Fruit fly (Drosophila melanogaster) whole organism, pupa: Measurements from ENCODE around the gene CG10194.

Source experiments
- CG10348 ChIP-seq: fragments of 200-800 bp; sonication (Bioruptor generic); IDR thresholded peaks from 2 replicates; pipeline ENCODE4 v1.3.6; 2022; ENCODE audit warnings: missing biosample characterization, missing genetic modification characterization
- CG12605 ChIP-seq: fragments of 200-800 bp; sonication (Bioruptor generic); IDR thresholded peaks from 2 replicates; pipeline ENCODE4 v1.3.6; 2022; ENCODE audit warnings: missing biosample characterization, missing genetic modification characterization
- CG13204 ChIP-seq: fragments of 200-800 bp; sonication (Bioruptor generic); optimal IDR thresholded peaks from 2 replicates; lab custom pipeline; 2018; ENCODE audit warnings: missing biosample characterization, mild to moderate bottlenecking, missing genetic modification characterization, moderate library complexity
- CG14655 ChIP-seq: fragments of 200-800 bp; sonication (Bioruptor generic); optimal IDR thresholded peaks from 3 replicates; lab custom pipeline; 2017; ENCODE audit warnings: mild to moderate bottlenecking, missing biosample characterization, missing genetic modification reagents, missing genetic modification characterization
- CG15710 ChIP-seq: fragments of 200-800 bp; sonication (Bioruptor generic); optimal IDR thresholded peaks from 2 replicates; lab custom pipeline; 2018; ENCODE audit warnings: missing biosample characterization, mild to moderate bottlenecking, missing genetic modification characterization, moderate library complexity
- CG17806 ChIP-seq: fragments of 200-800 bp; sonication (Bioruptor generic); optimal IDR thresholded peaks from 2 replicates; lab custom pipeline; 2018; ENCODE audit warnings: missing biosample characterization, mild to moderate bottlenecking, missing genetic modification characterization, moderate library complexity
- CG32121 ChIP-seq: fragments of 200-800 bp; sonication (Bioruptor generic); IDR thresholded peaks from 2 replicates; pipeline ENCODE4 v1.3.6; 2022; ENCODE audit warnings: missing biosample characterization, missing genetic modification characterization
- CG34367 ChIP-seq: fragments of 200-800 bp; sonication (Bioruptor generic); optimal IDR thresholded peaks from 2 replicates; lab custom pipeline; 2018; ENCODE audit warnings: missing biosample characterization, mild to moderate bottlenecking, missing genetic modification characterization
- CG4496 ChIP-seq: fragments of 200-800 bp; sonication (Bioruptor generic); IDR thresholded peaks from 3 replicates; pipeline ENCODE4 v1.3.6; 2022; ENCODE audit warnings: missing biosample characterization, missing genetic modification characterization
- CG8159 ChIP-seq: fragments of 200-800 bp; sonication (Bioruptor generic); optimal IDR thresholded peaks from 3 replicates; lab custom pipeline; 2018; ENCODE audit warnings: missing biosample characterization, mild to moderate bottlenecking, missing genetic modification characterization, moderate library complexity
- CG8301 ChIP-seq: fragments of 200-800 bp; sonication (Bioruptor generic); optimal IDR thresholded peaks from 2 replicates; lab custom pipeline; 2018; ENCODE audit warnings: missing biosample characterization, mild to moderate bottlenecking, missing genetic modification characterization
- CG9948 ChIP-seq: fragments of 200-800 bp; sonication (Bioruptor generic); optimal IDR thresholded peaks from 2 replicates; lab custom pipeline; 2018; ENCODE audit warnings: missing biosample characterization, mild to moderate bottlenecking, missing genetic modification characterization, moderate library complexity
- D1 ChIP-seq: fragments of 200-800 bp; sonication (Bioruptor generic); optimal IDR thresholded peaks from 2 replicates; lab custom pipeline; 2018; ENCODE audit warnings: missing biosample characterization, mild to moderate bottlenecking, missing genetic modification characterization, moderate library complexity
- EcR ChIP-seq: fragments of 200-800 bp; sonication (Bioruptor generic); optimal IDR thresholded peaks from 3 replicates; lab custom pipeline; 2019; ENCODE audit warnings: missing biosample characterization, missing genetic modification characterization, mild to moderate bottlenecking, moderate library complexity, missing genetic modification reagents
- Ets98B ChIP-seq: fragments of 200-800 bp; sonication (Bioruptor generic); IDR thresholded peaks from 2 replicates; pipeline ENCODE4 v1.3.6; 2022; ENCODE audit warnings: missing biosample characterization, missing genetic modification characterization
- Pif1A ChIP-seq: fragments of 200-800 bp; sonication (Bioruptor generic); optimal IDR thresholded peaks from 3 replicates; lab custom pipeline; 2016; ENCODE audit warnings: missing biosample characterization, missing genetic modification characterization
- Pif1B ChIP-seq: fragments of 200-800 bp; sonication (Bioruptor generic); optimal IDR thresholded peaks from 3 replicates; lab custom pipeline; 2016; ENCODE audit warnings: missing biosample characterization, missing genetic modification characterization
- Snoo ChIP-seq: fragments of 200-800 bp; sonication (Bioruptor generic); optimal IDR thresholded peaks from 3 replicates; lab custom pipeline; 2017; ENCODE audit warnings: missing biosample characterization, mild to moderate bottlenecking, missing genetic modification characterization, inconsistent platforms
- fd96Ca ChIP-seq: fragments of 200-800 bp; sonication (Bioruptor generic); IDR thresholded peaks from 3 replicates; pipeline ENCODE4 v1.3.6; 2022; ENCODE audit warnings: missing biosample characterization, missing genetic modification characterization
- gl ChIP-seq: fragments of 200-800 bp; sonication (Bioruptor generic); optimal IDR thresholded peaks from 2 replicates; lab custom pipeline; 2018; ENCODE audit warnings: missing biosample characterization, mild to moderate bottlenecking, missing genetic modification characterization
- rn ChIP-seq: fragments of 200-800 bp; sonication (Bioruptor generic); IDR thresholded peaks from 2 replicates; pipeline ENCODE4 v1.3.6; 2022; ENCODE audit warnings: missing biosample characterization, missing genetic modification characterization

CG10194 gene

DNA sequence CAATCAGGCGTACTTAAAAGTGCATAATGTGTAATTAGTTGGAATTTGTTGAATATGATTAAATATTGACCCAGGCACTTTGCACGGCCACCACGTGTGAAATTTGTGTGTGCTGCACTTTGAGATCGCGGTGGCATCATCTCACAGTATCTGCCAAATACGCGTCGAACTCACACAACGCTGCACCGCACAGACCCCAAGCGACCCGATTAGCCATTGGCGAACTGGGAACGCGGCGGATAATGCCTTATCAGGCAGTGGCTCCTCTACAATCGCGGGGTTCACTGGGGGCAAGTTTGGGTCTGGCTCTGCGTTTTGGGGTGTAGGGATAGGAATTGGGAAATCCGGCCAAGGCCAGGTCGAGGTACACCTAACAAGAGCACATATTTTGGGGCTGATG, 34.7 kb downstream of the CG10194 start:
- TF ChIP-seq CG9948: no peak
- TF ChIP-seq CG32121: peak; percentile 26; the same call in 1 of the 2 replicates
- TF ChIP-seq CG8159 (tag; lab: Kevin White, UChicago): no peak

DNA sequence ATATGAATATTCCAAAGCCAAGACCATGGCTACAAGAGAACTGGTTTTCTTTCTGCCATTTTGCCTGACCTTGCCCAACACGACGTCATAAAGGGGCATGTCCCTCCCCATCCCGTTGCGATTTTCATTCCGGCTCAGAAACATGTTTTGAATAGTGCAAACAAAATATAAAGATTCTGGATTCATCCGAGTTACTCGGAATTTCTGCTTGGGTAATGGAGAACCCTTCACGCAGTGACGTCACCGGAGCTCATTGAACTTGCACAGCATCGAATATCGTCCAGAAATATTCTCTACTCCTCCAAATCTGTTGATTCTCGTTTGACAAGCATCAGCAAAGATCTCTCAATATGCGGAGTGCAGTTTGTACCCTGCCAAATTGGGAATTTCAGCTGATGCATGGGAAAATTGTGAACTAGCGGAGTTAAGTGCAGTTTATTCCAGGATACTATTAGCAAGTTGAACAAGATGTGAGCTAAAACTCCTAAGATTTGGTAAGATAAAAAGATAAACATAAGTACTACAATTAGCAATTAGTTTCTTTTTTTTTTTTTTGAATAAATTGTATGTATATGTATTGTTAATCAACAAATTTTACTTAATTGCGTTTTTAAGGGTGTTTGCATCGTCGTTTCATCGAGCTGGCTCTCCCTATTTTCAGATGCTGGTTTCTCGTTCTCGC, 35.7 kb downstream of the CG10194 start, which contains the start of gene CG10026:
TSS of gene CG10026 (plus strand) at position 187 of the 682 bp plus-strand sequence.
- TF ChIP-seq CG32121 (peak; percentile 11; the same call in 1 of the 2 replicates), Pif1A (GFP tag; lab: Kevin White, UChicago) (peak; percentile 59), CG17806 (tag; lab: Kevin White, UChicago) (peak; percentile 29), CG15710 (tag; lab: Kevin White, UChicago) (peak; percentile 69), CG8159 (tag; lab: Kevin White, UChicago) (peak; percentile 73), D1 (tag; lab: Kevin White, UChicago) (no peak), CG14655 (peak; percentile 61), gl (tag; lab: Kevin White, UChicago) (no peak), CG13204 (no peak), Ets98B (GFP tag; lab: Robert Waterston, UW) (no peak), CG8301 (peak; percentile 48), CG4496 (GFP tag; lab: Robert Waterston, UW) (no peak), CG12605 (GFP tag; lab: Robert Waterston, UW) (no peak), CG34367 (tag; lab: Kevin White, UChicago) (peak; percentile 60), CG10348 (GFP tag; lab: Robert Waterston, UW) (no peak), Pif1B (GFP tag; lab: Kevin White, UChicago) (peak; percentile 42), fd96Ca (no peak), EcR (GFP tag; lab: Kevin White, UChicago) (peak; percentile 99), rn (GFP tag; lab: Robert Waterston, UW) (no peak), Snoo (peak; percentile 52), CG9948 (peak; percentile 58)

DNA sequence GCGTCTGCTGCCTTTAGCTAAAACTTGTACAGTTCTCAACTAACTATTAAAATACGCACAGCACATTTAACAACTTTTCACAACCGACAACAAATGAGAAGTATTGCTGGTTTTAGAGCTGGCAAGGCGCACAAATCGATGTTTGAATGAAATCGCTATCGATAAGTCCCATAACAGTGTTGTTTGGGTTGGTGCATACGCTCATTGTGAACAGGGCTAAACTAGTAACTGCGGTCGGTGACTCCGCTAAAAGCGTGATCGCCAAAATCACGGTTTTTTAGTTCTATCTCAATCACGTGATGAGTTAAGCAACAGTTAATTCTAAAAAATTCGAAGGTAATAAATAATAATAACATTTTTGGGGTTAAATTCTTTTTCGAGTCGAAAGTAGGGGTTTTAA, 36.5 kb downstream of the CG10194 start, which contains the start of gene Top2:
TSS of gene Top2 (minus strand) at position 110 of the 400 bp plus-strand sequence.
- TF ChIP-seq CG10348 (GFP tag; lab: Robert Waterston, UW) (no peak), gl (tag; lab: Kevin White, UChicago) (no peak), Pif1B (GFP tag; lab: Kevin White, UChicago) (no peak), CG13204 (no peak), CG15710 (tag; lab: Kevin White, UChicago) (no peak), EcR (GFP tag; lab: Kevin White, UChicago) (no peak), Pif1A (GFP tag; lab: Kevin White, UChicago) (no peak), rn (GFP tag; lab: Robert Waterston, UW) (no peak), CG32121 (no peak), CG4496 (GFP tag; lab: Robert Waterston, UW) (peak; percentile 7; the same call in 1 of the 3 replicates), CG8301 (no peak), Snoo (no peak), CG14655 (no peak), CG8159 (tag; lab: Kevin White, UChicago) (peak; percentile 17), CG12605 (GFP tag; lab: Robert Waterston, UW) (no peak)
- TF ChIP-seq, all 21 proteins: peak for 2

DNA sequence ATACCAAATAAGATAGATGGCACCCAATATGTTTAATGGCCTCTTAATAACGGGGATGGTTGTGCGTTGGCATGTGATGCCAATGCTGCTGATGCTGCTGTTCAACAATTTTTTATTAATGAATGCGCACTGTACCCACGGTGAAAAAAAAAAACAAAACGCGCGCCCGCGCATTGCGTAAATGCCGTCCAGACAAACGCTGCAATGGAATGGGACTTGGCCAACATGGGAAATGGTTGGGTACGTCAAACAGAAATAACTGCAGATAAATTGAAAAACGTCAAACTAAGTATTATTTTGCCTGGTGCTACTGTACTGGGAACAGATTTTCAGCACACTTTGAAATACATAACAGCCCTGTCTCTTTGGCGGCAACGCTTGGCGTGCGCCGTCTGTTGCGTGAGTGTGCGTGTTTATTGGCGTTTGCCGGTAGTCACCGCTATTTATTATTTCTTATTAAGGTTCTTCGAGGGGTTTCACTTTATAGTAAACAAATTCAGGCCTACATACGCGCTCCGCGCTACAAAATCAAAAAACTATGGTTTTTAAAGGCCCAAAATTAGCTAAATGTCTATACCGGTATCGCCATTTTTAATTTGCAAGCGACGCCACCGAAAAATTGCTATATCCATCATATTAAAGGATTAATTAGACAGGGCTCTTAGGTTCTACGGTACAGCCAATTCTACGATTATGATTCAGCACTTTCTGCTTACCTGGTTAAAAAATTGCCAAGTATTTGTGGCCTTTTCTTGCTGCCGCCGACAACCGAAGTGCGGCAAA, 37.2 kb downstream of the CG10194 start:
- TF ChIP-seq D1 (tag; lab: Kevin White, UChicago) (no peak), CG34367 (tag; lab: Kevin White, UChicago) (no peak), gl (tag; lab: Kevin White, UChicago) (no peak), CG13204 (no peak), Pif1A (GFP tag; lab: Kevin White, UChicago) (no peak), EcR (GFP tag; lab: Kevin White, UChicago) (no peak), Snoo (no peak), CG14655 (peak; percentile 52), CG32121 (peak; percentile 57; the same call in 1 of the 2 replicates), CG10348 (GFP tag; lab: Robert Waterston, UW) (no peak), Pif1B (GFP tag; lab: Kevin White, UChicago) (no peak), rn (GFP tag; lab: Robert Waterston, UW) (no peak), CG17806 (tag; lab: Kevin White, UChicago) (peak; percentile 25), CG15710 (tag; lab: Kevin White, UChicago) (no peak), Ets98B (GFP tag; lab: Robert Waterston, UW) (peak; percentile 61), CG12605 (GFP tag; lab: Robert Waterston, UW) (peak; percentile 68), CG8301 (peak; percentile 33), CG9948 (no peak), fd96Ca (peak; percentile 70), CG4496 (GFP tag; lab: Robert Waterston, UW) (no peak; the same call in 1 of the 3 replicates), CG8159 (tag; lab: Kevin White, UChicago) (peak; percentile 21)

DNA sequence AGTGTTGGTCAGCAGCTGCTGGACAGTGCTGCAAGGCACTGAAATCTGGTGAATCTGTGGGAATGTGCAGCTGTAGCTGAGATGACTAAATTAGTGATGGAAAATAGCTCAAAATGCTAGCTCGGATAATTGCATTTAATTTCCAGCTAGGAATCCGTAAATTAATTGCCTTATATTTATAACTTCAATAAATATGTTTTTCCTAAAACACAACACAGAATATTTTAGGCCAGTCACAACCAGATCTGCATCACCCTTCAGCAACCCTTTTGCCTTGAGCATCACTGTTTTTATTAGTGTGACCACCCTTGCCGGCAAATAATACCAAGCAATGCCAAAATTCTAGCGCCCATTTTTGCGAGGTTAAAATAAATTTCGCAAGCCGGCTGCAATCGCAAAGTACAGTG, 45.2 kb downstream of the CG10194 start, which contains the start of gene Hs2st:
TSS of gene Hs2st (minus strand) at position 17 of the 407 bp plus-strand sequence.
- TF ChIP-seq CG13204: no peak
- no peak for TF ChIP-seq D1 (tag; lab: Kevin White, UChicago)
- peak; percentile 82 for TF ChIP-seq CG8301
- TF ChIP-seq EcR (GFP tag; lab: Kevin White, UChicago): peak; percentile 58
- peak; percentile 82 for TF ChIP-seq CG17806 (tag; lab: Kevin White, UChicago)
- TF ChIP-seq CG10348 (GFP tag; lab: Robert Waterston, UW): 0 out of 2 replicates have a peak, but pooled peaks have one; percentile 36
- peak; percentile 79 for TF ChIP-seq Ets98B (GFP tag; lab: Robert Waterston, UW)
- TF ChIP-seq CG9948: peak; percentile 82
- TF ChIP-seq Pif1A (GFP tag; lab: Kevin White, UChicago): no peak
- TF ChIP-seq CG15710 (tag; lab: Kevin White, UChicago): peak; percentile 89
- TF ChIP-seq Snoo: peak; percentile 87
- peak; percentile 71 for TF ChIP-seq gl (tag; lab: Kevin White, UChicago)
- peak; percentile 85 for TF ChIP-seq CG4496 (GFP tag; lab: Robert Waterston, UW)
- TF ChIP-seq CG32121: peak; percentile 90
- TF ChIP-seq CG8159 (tag; lab: Kevin White, UChicago): peak; percentile 85
- TF ChIP-seq CG14655: no peak
- peak; percentile 84 for TF ChIP-seq CG34367 (tag; lab: Kevin White, UChicago)
- TF ChIP-seq fd96Ca: peak; percentile 94
- peak; percentile 64 for TF ChIP-seq CG12605 (GFP tag; lab: Robert Waterston, UW)
- TF ChIP-seq Pif1B (GFP tag; lab: Kevin White, UChicago): no peak
- peak; percentile 85 for TF ChIP-seq rn (GFP tag; lab: Robert Waterston, UW)
